Fruit fly (Drosophila melanogaster): ENCODE measurements around the gene CG4238.
A peak's percentile ranks its signal among the peaks of the same experiment; 100 is the strongest.

Gene CG4238

DNA sequence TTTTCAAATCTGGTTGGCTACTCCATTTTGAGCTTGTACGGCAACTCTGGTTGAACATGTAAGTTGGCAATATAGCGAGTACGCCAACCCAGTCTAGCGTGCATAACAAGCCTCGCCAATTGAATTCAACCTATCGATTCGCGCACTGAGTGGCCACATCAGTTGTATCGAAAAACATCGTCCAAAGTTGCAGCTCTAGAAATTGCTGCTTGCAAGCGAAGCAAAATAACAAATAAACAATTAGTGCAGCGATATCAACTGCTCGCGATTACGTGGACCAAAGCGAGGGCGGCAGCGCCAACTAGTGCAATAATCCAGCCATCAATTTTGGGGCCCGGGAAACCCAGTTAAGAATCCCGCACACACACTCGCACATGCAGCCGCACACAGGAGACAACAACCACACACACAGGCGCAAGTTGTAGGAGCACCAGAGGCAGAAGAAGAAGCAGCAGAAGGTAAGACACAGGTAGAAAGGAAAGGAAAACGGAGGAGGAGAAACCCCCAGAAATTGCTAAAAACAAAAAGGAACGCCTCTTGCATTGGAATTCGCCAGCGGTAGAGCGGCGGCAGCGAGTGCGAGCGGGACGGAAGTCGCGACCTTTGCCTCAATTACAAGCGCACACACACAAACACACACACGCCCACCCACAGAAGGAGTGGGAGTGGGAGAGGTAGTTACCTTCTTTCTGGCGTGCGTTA lies 28.0 kb downstream of the CG4238 start (continued):
- TF ChIP-seq CG17612 (GFP tag; IDR thresholded peaks at IDR 0.05) = no peak
- TF ChIP-seq H2.0 (GFP tag; IDR thresholded peaks at IDR 0.05) = no peak
- TF ChIP-seq Elba2 (GFP tag; optimal IDR thresholded peaks at IDR 0.05) = peak; percentile 80
- TF ChIP-seq ab (GFP tag; optimal IDR thresholded peaks at IDR 0.05) = no peak
- TF ChIP-seq MBD-R2 (GFP tag; IDR thresholded peaks at IDR 0.05) = peak; percentile 58
- TF ChIP-seq CG17802 (tag; optimal IDR thresholded peaks at IDR 0.05) = no peak
- no peak for TF ChIP-seq pnt (GFP tag; optimal IDR thresholded peaks at IDR 0.05)
- peak; percentile 69 for TF ChIP-seq CG2712 (tag; optimal IDR thresholded peaks at IDR 0.05)
- TF ChIP-seq dysf (GFP tag; IDR thresholded peaks at IDR 0.05) = 0 out of 3 replicates have a peak, but pooled peaks have one; percentile 33
- no peak for TF ChIP-seq kah (GFP tag; optimal IDR thresholded peaks at IDR 0.05)
- no peak for TF ChIP-seq sc (optimal IDR thresholded peaks at IDR 0.05)
- TF ChIP-seq sc (GFP tag; optimal IDR thresholded peaks at IDR 0.05) = no peak
- no peak for TF ChIP-seq CG7372 (GFP tag; IDR thresholded peaks at IDR 0.05)
- no peak for TF ChIP-seq CG15269 (tag; optimal IDR thresholded peaks at IDR 0.05)
- TF ChIP-seq CG10431 (GFP tag; optimal IDR thresholded peaks at IDR 0.05) = no peak
- TF ChIP-seq CG9727 (GFP tag; optimal IDR thresholded peaks at IDR 0.05) = no peak
- peak; percentile 40 for TF ChIP-seq CoRest (tag; optimal IDR thresholded peaks at IDR 0.05)
- peak; percentile 38 for TF ChIP-seq mam (GFP tag; optimal IDR thresholded peaks at IDR 0.05)
- TF ChIP-seq az2 (GFP tag; optimal IDR thresholded peaks at IDR 0.05) = no peak
- TF ChIP-seq CG13296 (GFP tag; optimal IDR thresholded peaks at IDR 0.05) = no peak
- TF ChIP-seq tna (GFP tag; IDR thresholded peaks at IDR 0.05; ENCODE audit: partially characterized antibody) = peak; percentile 86
- peak; percentile 26 for TF ChIP-seq sug (tag; optimal IDR thresholded peaks at IDR 0.05)
- peak; percentile 39 for TF ChIP-seq CG2120 (GFP tag; optimal IDR thresholded peaks at IDR 0.05)
- no peak for TF ChIP-seq CG13424 (tag; optimal IDR thresholded peaks at IDR 0.05)
- TF ChIP-seq CG8290 (GFP tag; optimal IDR thresholded peaks at IDR 0.05) = no peak
- TF ChIP-seq CG8290 (tag; optimal IDR thresholded peaks at IDR 0.05) = no peak
- peak; percentile 90 for TF ChIP-seq Med (GFP tag)
- TF ChIP-seq Antp (GFP tag; optimal IDR thresholded peaks at IDR 0.05) = peak; percentile 38
- peak; percentile 79 for TF ChIP-seq Hmr (GFP tag; optimal IDR thresholded peaks at IDR 0.05)
- 0 out of 2 replicates have a peak, but pooled peaks have one; percentile 21 for TF ChIP-seq lmd (GFP tag; IDR thresholded peaks at IDR 0.05)
- TF ChIP-seq Adf1 (GFP tag; IDR thresholded peaks at IDR 0.05) = no peak
- TF ChIP-seq CG4424 (GFP tag; optimal IDR thresholded peaks at IDR 0.05) = no peak
- TF ChIP-seq Pdp1 (GFP tag; optimal IDR thresholded peaks at IDR 0.05) = peak in 1 of 2 experiments; percentile 98
- TF ChIP-seq grn (GFP tag; optimal IDR thresholded peaks at IDR 0.05) = no peak
- no peak for TF ChIP-seq CG10147 (GFP tag; optimal IDR thresholded peaks at IDR 0.05)
- no peak for TF ChIP-seq exex (tag; optimal IDR thresholded peaks at IDR 0.05)
- peak; percentile 33 for TF ChIP-seq mirr (GFP tag; optimal IDR thresholded peaks at IDR 0.05)
- no peak for TF ChIP-seq pfk (GFP tag; optimal IDR thresholded peaks at IDR 0.05)
- TF ChIP-seq bsh (GFP tag; optimal IDR thresholded peaks at IDR 0.05) = no peak
- TF ChIP-seq Mad (GFP tag; optimal IDR thresholded peaks at IDR 0.05) = peak; percentile 44
- peak; percentile 39 for TF ChIP-seq CG13123 (GFP tag; optimal IDR thresholded peaks at IDR 0.05)
- TF ChIP-seq pb (GFP tag; optimal IDR thresholded peaks at IDR 0.05) = peak; percentile 15
- no peak for TF ChIP-seq Tbp (GFP tag; optimal IDR thresholded peaks at IDR 0.05)
- no peak for TF ChIP-seq CG14050 (GFP tag; IDR thresholded peaks at IDR 0.05)
- no peak for TF ChIP-seq jing (GFP tag; optimal IDR thresholded peaks at IDR 0.05)
- peak; percentile 90 for TF ChIP-seq Doc3 (GFP tag; IDR thresholded peaks at IDR 0.05; ENCODE audit: partially characterized antibody)
- no peak for TF ChIP-seq CG4820 (GFP tag; optimal IDR thresholded peaks at IDR 0.05)
- TF ChIP-seq CG4282 (GFP tag; optimal IDR thresholded peaks at IDR 0.05) = no peak
- TF ChIP-seq Awh (GFP tag; IDR thresholded peaks at IDR 0.05) = no peak
- TF ChIP-seq CG14014 (GFP tag; IDR thresholded peaks at IDR 0.05) = no peak
- TF ChIP-seq nerfin-2 (GFP tag; IDR thresholded peaks at IDR 0.05; ENCODE audit: partially characterized antibody) = peak; percentile 76
